Fruit fly (Drosophila melanogaster) whole organism, embryonic: Measurements from ENCODE around the gene Amun.

Source experiments
- ATbp ChIP-seq: fragments of 200-800 bp; sonication (Bioruptor generic); optimal IDR thresholded peaks from 2 replicates; lab custom pipeline; 2017; ENCODE audit warnings: missing biosample characterization, mild to moderate bottlenecking, missing genetic modification characterization, missing genetic modification reagents
- CG16815 ChIP-seq: fragments of 200-800 bp; sonication (Bioruptor generic); optimal IDR thresholded peaks from 3 replicates; lab custom pipeline; 2017; ENCODE audit warnings: missing biosample characterization, mild to moderate bottlenecking, missing genetic modification characterization
- Deaf1 ChIP-seq: fragments of 200-800 bp; optimal IDR thresholded peaks from 3 replicates; lab custom pipeline; 2019; ENCODE audit warnings: missing biosample characterization, mild to moderate bottlenecking, missing genetic modification characterization, moderate library complexity
- Dll ChIP-seq: fragments of 200-800 bp; sonication (Bioruptor generic); IDR thresholded peaks from 4 replicates; pipeline ENCODE4 v1.3.6; 2022; ENCODE audit warnings: missing biosample characterization, missing genetic modification characterization; ENCODE audit not compliant: partially characterized antibody
- Gug ChIP-seq: fragments of 200-800 bp; sonication (Bioruptor generic); IDR thresholded peaks from 4 replicates; pipeline ENCODE4 v1.3.6; 2022; ENCODE audit warnings: missing biosample characterization, missing genetic modification characterization
- Myb ChIP-seq: fragments of 200-800 bp; sonication (Bioruptor generic); optimal IDR thresholded peaks from 2 replicates; lab custom pipeline; 2016; ENCODE audit warnings: missing biosample characterization, missing genetic modification characterization
- zfh2 ChIP-seq: fragments of 200-800 bp; sonication (Bioruptor generic); optimal IDR thresholded peaks from 2 replicates; lab custom pipeline; 2016; ENCODE audit warnings: missing biosample characterization, missing genetic modification characterization

- TF ChIP-seq Dll (GFP tag; lab: Robert Waterston, UW) (no peak), Gug (GFP tag; lab: Robert Waterston, UW) (no peak), Myb (no peak), ATbp (GFP tag; lab: Kevin White, UChicago) (no peak), zfh2 (GFP tag; lab: Kevin White, UChicago) (no peak), Deaf1 (tag; lab: Kevin White, UChicago) (no peak), CG16815 (GFP tag; lab: Kevin White, UChicago) (no peak)
Measured at dm6 chrX:11736421-11736820, 21.1 kb upstream of the Amun start.
